Worm (Caenorhabditis elegans) whole organism, L1 larva: ENCODE measurements around the gene F58E6.6.

Source experiments
- C16A3.4 ChIP-seq: fragments of 150-350 bp; optimal IDR thresholded peaks from 2 replicates; lab custom pipeline; 2014; ENCODE audit warnings: missing biosample characterization, missing genetic modification characterization
- C34B4.2 ChIP-seq: sonication (generic microtip); optimal IDR thresholded peaks from 2 replicates; lab custom pipeline; 2017; ENCODE audit warnings: mild to moderate bottlenecking, missing genetic modification characterization, missing compliant biosample characterization
- Y116A8C.19 ChIP-seq: sonication (generic microtip); optimal IDR thresholded peaks from 2 replicates; lab custom pipeline; 2016; ENCODE audit warnings: missing compliant biosample characterization, missing genetic modification characterization, borderline replicate concordance
- aha-1 ChIP-seq: fragments of 150-350 bp; optimal IDR thresholded peaks from 2 replicates; lab custom pipeline; 2014; ENCODE audit warnings: missing biosample characterization, missing genetic modification characterization
- blmp-1 ChIP-seq: fragments of 150-350 bp; optimal IDR thresholded peaks from 2 replicates; lab custom pipeline; 2014; ENCODE audit warnings: missing biosample characterization, missing genetic modification characterization
- ceh-82 ChIP-seq, 3 experiments: fragments of 150-350 bp in 1 of 3; sonication (generic microtip) in 2 of 3; optimal IDR thresholded peaks; 2 replicates each; lab custom pipeline; 2014 to 2017; ENCODE audit warnings: missing biosample characterization in 3 of 3, missing genetic modification characterization in 3 of 3
- ceh-88 ChIP-seq: fragments of 200-800 bp; sonication (Bioruptor generic); IDR thresholded peaks from 2 replicates; pipeline ENCODE4 v1.3.6; 2022; ENCODE audit warnings: missing genetic modification characterization, missing compliant biosample characterization
- ces-1 ChIP-seq: fragments of 150-350 bp; optimal IDR thresholded peaks from 2 replicates; lab custom pipeline; 2014; ENCODE audit warnings: missing biosample characterization, missing genetic modification reagents, missing genetic modification characterization
- efl-3 ChIP-seq: fragments of 200-800 bp; sonication (Bioruptor generic); optimal IDR thresholded peaks from 2 replicates; lab custom pipeline; 2018; ENCODE audit warnings: mild to moderate bottlenecking, missing genetic modification characterization, missing compliant biosample characterization
- egl-27 ChIP-seq, 2 experiments: fragments of 150-350 bp in 1 of 2; sonication (generic microtip); optimal IDR thresholded peaks; 3 replicates each; lab custom pipeline; 2017 to 2018; ENCODE audit warnings: missing biosample characterization in 2 of 2, missing genetic modification characterization in 2 of 2, missing genetic modification reagents in 2 of 2
- elt-3 ChIP-seq, 6 experiments: fragments of 150-350 bp in 1 of 6; sonication (generic microtip); optimal IDR thresholded peaks; 2 replicates each; lab custom pipeline; 2017 to 2018; ENCODE audit warnings: missing biosample characterization in 6 of 6, missing genetic modification characterization in 6 of 6, inconsistent platforms in 1 of 6
- fkh-10 ChIP-seq: sonication (generic microtip); optimal IDR thresholded peaks from 2 replicates; lab custom pipeline; 2017; ENCODE audit warnings: missing biosample characterization, missing genetic modification reagents, missing genetic modification characterization
- fos-1 ChIP-seq: fragments of 150-350 bp; optimal IDR thresholded peaks from 2 replicates; lab custom pipeline; 2014; ENCODE audit warnings: missing biosample characterization, missing genetic modification characterization
- irx-1 ChIP-seq: sonication (generic microtip); optimal IDR thresholded peaks from 2 replicates; lab custom pipeline; 2016; ENCODE audit warnings: missing genetic modification characterization, missing compliant biosample characterization
- isw-1 ChIP-seq: fragments of 200-800 bp; sonication (Bioruptor generic); IDR thresholded peaks from 2 replicates; pipeline ENCODE4 v1.3.6; 2022; ENCODE audit warnings: missing genetic modification characterization, missing compliant biosample characterization
- jun-1 ChIP-seq: fragments of 150-350 bp; optimal IDR thresholded peaks from 2 replicates; lab custom pipeline; 2014; ENCODE audit warnings: missing biosample characterization, missing genetic modification reagents, missing genetic modification characterization
- lin-13 ChIP-seq: fragments of 150-350 bp; optimal IDR thresholded peaks from 2 replicates; lab custom pipeline; 2014; ENCODE audit warnings: missing biosample characterization, missing genetic modification reagents, missing genetic modification characterization
- lin-39 ChIP-seq: fragments of 150-350 bp; optimal IDR thresholded peaks from 2 replicates; lab custom pipeline; 2014; ENCODE audit warnings: missing biosample characterization, missing genetic modification reagents, missing genetic modification characterization
- mab-9 ChIP-seq: fragments of 200-800 bp; sonication (Bioruptor generic); IDR thresholded peaks from 2 replicates; pipeline ENCODE4 v1.3.6; 2022; ENCODE audit warnings: missing genetic modification reagents, missing genetic modification characterization, missing compliant biosample characterization
- mef-2 ChIP-seq: fragments of 150-350 bp; optimal IDR thresholded peaks from 2 replicates; lab custom pipeline; 2014; ENCODE audit warnings: missing biosample characterization, missing genetic modification characterization
- mep-1 ChIP-seq: fragments of 150-350 bp; optimal IDR thresholded peaks from 2 replicates; lab custom pipeline; 2014; ENCODE audit warnings: missing biosample characterization, missing genetic modification characterization
- nhr-28 ChIP-seq: fragments of 150-350 bp; optimal IDR thresholded peaks from 2 replicates; lab custom pipeline; 2014; ENCODE audit warnings: missing biosample characterization, missing genetic modification characterization
- nhr-47 ChIP-seq: sonication (generic microtip); optimal IDR thresholded peaks from 2 replicates; lab custom pipeline; 2016; ENCODE audit warnings: mild to moderate bottlenecking, missing genetic modification characterization, moderate library complexity, missing compliant biosample characterization
- nhr-71 ChIP-seq: sonication (generic microtip); optimal IDR thresholded peaks from 2 replicates; lab custom pipeline; 2016; ENCODE audit warnings: mild to moderate bottlenecking, missing genetic modification characterization, moderate library complexity, missing compliant biosample characterization
- nhr-77 ChIP-seq: fragments of 150-350 bp; optimal IDR thresholded peaks from 2 replicates; lab custom pipeline; 2014; ENCODE audit warnings: missing biosample characterization, missing genetic modification characterization
- nhr-85 ChIP-seq: sonication (generic microtip); peaks from one replicate; lab custom pipeline; 2016; ENCODE audit warnings: missing genetic modification characterization, inconsistent platforms, missing compliant biosample characterization
- nhr-90 ChIP-seq: sonication (generic microtip); optimal IDR thresholded peaks from 2 replicates; lab custom pipeline; 2016; ENCODE audit warnings: mild to moderate bottlenecking, missing genetic modification characterization, missing compliant biosample characterization; ENCODE audit not compliant: poor library complexity
- pqm-1 ChIP-seq: sonication (generic microtip); optimal IDR thresholded peaks from 3 replicates; lab custom pipeline; 2017; ENCODE audit warnings: missing biosample characterization, missing genetic modification characterization
- skn-1 ChIP-seq: fragments of 150-350 bp; optimal IDR thresholded peaks from 2 replicates; lab custom pipeline; 2014; ENCODE audit warnings: missing biosample characterization, missing genetic modification characterization
- sox-4 ChIP-seq: sonication (generic microtip); optimal IDR thresholded peaks from 2 replicates; lab custom pipeline; 2016; ENCODE audit warnings: missing genetic modification characterization, missing compliant biosample characterization
- sup-37 ChIP-seq: fragments of 200-800 bp; sonication (Bioruptor generic); optimal IDR thresholded peaks from 2 replicates; lab custom pipeline; 2018; ENCODE audit warnings: mild to moderate bottlenecking, missing genetic modification characterization, missing compliant biosample characterization
- swsn-7 ChIP-seq: sonication (generic microtip); optimal IDR thresholded peaks from 2 replicates; lab custom pipeline; 2016; ENCODE audit warnings: missing genetic modification characterization, missing compliant biosample characterization
- tbx-2 ChIP-seq: sonication (generic microtip); optimal IDR thresholded peaks from 2 replicates; lab custom pipeline; 2016; ENCODE audit warnings: missing genetic modification characterization, missing compliant biosample characterization
- unc-130 ChIP-seq: fragments of 150-350 bp; optimal IDR thresholded peaks from 2 replicates; lab custom pipeline; 2017; ENCODE audit warnings: missing biosample characterization, missing genetic modification characterization, inconsistent platforms
- unc-62 ChIP-seq: fragments of 150-350 bp; optimal IDR thresholded peaks from 2 replicates; lab custom pipeline; 2014; ENCODE audit warnings: missing biosample characterization, missing genetic modification reagents, missing genetic modification characterization
- unc-98 ChIP-seq: fragments of 200-800 bp; sonication (Bioruptor generic); IDR thresholded peaks from 2 replicates; pipeline ENCODE4 v1.3.6; 2022; ENCODE audit warnings: missing genetic modification characterization, missing compliant biosample characterization
- vab-15 ChIP-seq: sonication (generic microtip); optimal IDR thresholded peaks from 2 replicates; lab custom pipeline; 2017; ENCODE audit warnings: missing genotype, mild to moderate bottlenecking, missing genetic modification characterization, missing compliant biosample characterization

F58E6.6 gene

ce11 chrV:9779418-9779817 lies 26.6 kb upstream of the F58E6.6 start, which contains the start of gene F46B6.4:
F46B6.4 (minus strand) TSS chrV:9779518.
- TF ChIP-seq efl-3 (GFP tag; lab: Kevin White, UChicago), result no peak
- no peak for TF ChIP-seq swsn-7 (tag; lab: Kevin White, UChicago)
- no peak for TF ChIP-seq irx-1 (tag; lab: Kevin White, UChicago)
- TF ChIP-seq unc-98, result no peak
- TF ChIP-seq mef-2 (tag; lab: Kevin White, UChicago), result no peak
- no peak for TF ChIP-seq unc-62 (GFP tag; lab: Kevin White, UChicago)
- TF ChIP-seq pqm-1 (tag; lab: Kevin White, UChicago), result no peak
- no peak for TF ChIP-seq lin-39 (tag; lab: Kevin White, UChicago)
- TF ChIP-seq fos-1, result no peak
- TF ChIP-seq sup-37 (GFP tag; lab: Kevin White, UChicago), result no peak
- TF ChIP-seq nhr-47 (tag; lab: Kevin White, UChicago), result no peak
- TF ChIP-seq skn-1 (tag; lab: Kevin White, UChicago), result no peak
- no peak for TF ChIP-seq mep-1 (tag; lab: Kevin White, UChicago)
- TF ChIP-seq lin-13, result no peak
- TF ChIP-seq nhr-90, result no peak
- no peak for TF ChIP-seq C34B4.2 (tag; lab: Kevin White, UChicago)
- no peak for TF ChIP-seq Y116A8C.19 (tag; lab: Kevin White, UChicago)
- TF ChIP-seq blmp-1 (tag; lab: Kevin White, UChicago), result no peak

- TF ChIP-seq sup-37 (GFP tag; lab: Kevin White, UChicago), result no peak
- TF ChIP-seq ceh-88, result no peak
- TF ChIP-seq pqm-1 (tag; lab: Kevin White, UChicago), result no peak
These were observed 24.8 kb upstream of the F58E6.6 start, which contains the start of gene smg-4 for ce11 chrV:9777645-9778044. smg-4 (minus strand) TSS chrV:9777745.

ce11 chrV:9775734-9776133 lies 22.9 kb upstream of the F58E6.6 start, which contains the start of gene F46B6.12:
F46B6.12 (minus strand) TSS chrV:9775834.
- no peak for TF ChIP-seq nhr-85 (tag; lab: Kevin White, UChicago)
- TF ChIP-seq nhr-71 (tag; lab: Kevin White, UChicago), result no peak
- TF ChIP-seq unc-62 (GFP tag; lab: Kevin White, UChicago), result no peak
- TF ChIP-seq egl-27 (tag; optimal IDR thresholded peaks at IDR 0.05; lab: Kevin White, UChicago), result no peak
- TF ChIP-seq nhr-28 (tag; lab: Kevin White, UChicago), result no peak
- no peak for TF ChIP-seq jun-1 (tag; lab: Kevin White, UChicago)
- TF ChIP-seq C16A3.4 (tag; lab: Kevin White, UChicago), result no peak
- TF ChIP-seq unc-130 (tag; lab: Kevin White, UChicago), result no peak
- TF ChIP-seq elt-3 (tag; optimal IDR thresholded peaks at IDR 0.05; lab: Kevin White, UChicago), result no peak
- no peak for TF ChIP-seq mab-9 (GFP tag; lab: Robert Waterston, UW)
- no peak for TF ChIP-seq blmp-1 (tag; lab: Kevin White, UChicago)
- TF ChIP-seq isw-1 (GFP tag; lab: Robert Waterston, UW), result no peak
- no peak for TF ChIP-seq ceh-82 (tag; optimal IDR thresholded peaks at IDR 0.05; lab: Kevin White, UChicago)
- no peak for TF ChIP-seq aha-1 (tag; lab: Kevin White, UChicago)
- no peak for TF ChIP-seq ceh-88
- TF ChIP-seq ces-1 (GFP tag; lab: Kevin White, UChicago), result no peak
- no peak for TF ChIP-seq nhr-77 (tag; lab: Kevin White, UChicago)
- TF ChIP-seq vab-15 (tag; lab: Kevin White, UChicago), result no peak
- no peak for TF ChIP-seq sox-4 (tag; lab: Kevin White, UChicago)
- TF ChIP-seq tbx-2 (tag; lab: Kevin White, UChicago), result no peak
- TF ChIP-seq, all 84 proteins: peak for 0

ce11 chrV:9771970-9772369 lies 19.2 kb upstream of the F58E6.6 start, which contains the start of gene F46B6.2:
F46B6.2 (plus strand) TSS chrV:9772285.
- TF ChIP-seq fkh-10 (GFP tag; lab: Kevin White, UChicago) (peak; percentile 56), swsn-7 (tag; lab: Kevin White, UChicago) (no peak), ces-1 (GFP tag; lab: Kevin White, UChicago) (peak; percentile 99)
